Worm (Caenorhabditis elegans): Measurements from ENCODE around the gene nhx-3.

ce11 chrV:7492924-7493323 is 52.4 kb downstream of the nhx-3 start, which contains the start of gene srbc-10:
- TF ChIP-seq ceh-22 (tag; optimal IDR thresholded peaks at IDR 0.05) (no peak), elt-4 (tag; optimal IDR thresholded peaks at IDR 0.05) (no peak), fkh-10 (GFP tag; optimal IDR thresholded peaks at IDR 0.05) (no peak), C08G9.2 (tag; optimal IDR thresholded peaks at IDR 0.05) (no peak), elt-2 (tag; optimal IDR thresholded peaks at IDR 0.05) (no peak), npax-4 (tag; optimal IDR thresholded peaks at IDR 0.05) (no peak), dmd-4 (tag; optimal IDR thresholded peaks at IDR 0.05; ENCODE audit: borderline replicate concordance) (no peak), pax-1 (tag; optimal IDR thresholded peaks at IDR 0.05) (no peak)

Measured in whole organism, late embryonic.